Fruit fly (Drosophila melanogaster) whole organism, prepupa: Measurements from ENCODE around the gene CheA75a.

Source experiments
- CG15336 ChIP-seq: fragments of 200-800 bp; sonication (Bioruptor generic); IDR thresholded peaks from 2 replicates; pipeline ENCODE4 v1.3.6; 2022; ENCODE audit warnings: missing biosample characterization, missing genetic modification characterization
- CG4318 ChIP-seq: fragments of 200-800 bp; sonication (Bioruptor generic); optimal IDR thresholded peaks from 3 replicates; lab custom pipeline; 2017; ENCODE audit warnings: missing biosample characterization, mild to moderate bottlenecking, missing genetic modification characterization
- Eip93F ChIP-seq: fragments of 200-800 bp; sonication (Bioruptor generic); optimal IDR thresholded peaks from 2 replicates; lab custom pipeline; 2016; ENCODE audit warnings: missing biosample characterization, mild to moderate bottlenecking, missing genetic modification characterization
- Hr39 ChIP-seq: fragments of 200-800 bp; sonication (Bioruptor generic); optimal IDR thresholded peaks from 2 replicates; lab custom pipeline; 2016; ENCODE audit warnings: missing biosample characterization, missing genetic modification characterization
- cyc ChIP-seq: fragments of 200-800 bp; sonication (Bioruptor generic); optimal IDR thresholded peaks from 3 replicates; lab custom pipeline; 2016; ENCODE audit warnings: missing biosample characterization, missing genetic modification characterization
- eg ChIP-seq: fragments of 200-800 bp; sonication (Bioruptor generic); IDR thresholded peaks from 3 replicates; pipeline ENCODE4 v1.3.6; 2022; ENCODE audit warnings: missing biosample characterization, missing genetic modification characterization
- fd59A ChIP-seq: fragments of 200-800 bp; sonication (Bioruptor generic); optimal IDR thresholded peaks from 2 replicates; lab custom pipeline; 2017; ENCODE audit warnings: missing biosample characterization, mild to moderate bottlenecking, missing genetic modification characterization, missing genetic modification reagents

DNA sequence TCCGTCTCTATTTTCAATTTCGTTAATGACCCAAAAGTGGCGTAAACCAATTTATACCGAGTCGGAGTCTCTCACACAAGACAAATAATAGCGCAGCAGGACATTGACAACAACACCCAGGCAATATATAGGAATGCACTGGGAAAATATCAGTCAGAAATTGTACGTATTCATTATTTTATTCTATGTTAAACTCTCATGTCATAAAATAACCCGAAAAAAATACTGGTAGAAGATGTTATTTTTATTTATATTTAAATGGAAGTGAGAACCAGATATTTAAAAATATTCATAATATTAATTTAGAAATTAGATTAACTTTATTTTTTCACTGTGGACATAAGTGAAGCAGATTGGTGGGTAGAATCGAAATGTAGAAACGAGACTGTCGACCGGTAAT lies 45.4 kb downstream of the CheA75a start:
- no peak for TF ChIP-seq fd59A (GFP tag; lab: Kevin White, UChicago)
- no peak for TF ChIP-seq CG4318 (GFP tag; lab: Kevin White, UChicago)
- no peak for TF ChIP-seq CG15336 (GFP tag; lab: Robert Waterston, UW)
- no peak for TF ChIP-seq cyc (GFP tag; lab: Kevin White, UChicago)
- no peak for TF ChIP-seq Eip93F
- no peak for TF ChIP-seq eg (GFP tag; lab: Robert Waterston, UW)
- TF ChIP-seq Hr39, result no peak
